Fruit fly (Drosophila melanogaster) whole organism, embryonic: ENCODE measurements around the gene CG7536.

ENCODE experiments used
- CG10267 ChIP-seq: fragments of 200-800 bp; sonication (Bioruptor generic); optimal IDR thresholded peaks from 2 replicates; lab custom pipeline; 2018; ENCODE audit warnings: missing biosample characterization, mild to moderate bottlenecking, missing genetic modification characterization, moderate library complexity
- CG10366 ChIP-seq: fragments of 200-800 bp; sonication (Bioruptor generic); IDR thresholded peaks from 2 replicates; pipeline ENCODE4 v1.3.6; 2022; ENCODE audit warnings: missing biosample characterization, missing genetic modification characterization
- CG14441 ChIP-seq: fragments of 200-800 bp; sonication (Bioruptor generic); IDR thresholded peaks from 2 replicates; pipeline ENCODE4 v1.3.6; 2022; ENCODE audit warnings: missing biosample characterization, missing genetic modification characterization
- CG15696 ChIP-seq: fragments of 200-800 bp; sonication (Bioruptor generic); optimal IDR thresholded peaks from 2 replicates; lab custom pipeline; 2019; ENCODE audit warnings: missing biosample characterization, mild to moderate bottlenecking, missing genetic modification characterization, moderate library complexity
- CG17361 ChIP-seq: fragments of 200-800 bp; sonication (Bioruptor generic); IDR thresholded peaks from 3 replicates; pipeline ENCODE4 v1.3.6; 2022; ENCODE audit warnings: missing biosample characterization, missing genetic modification characterization
- CG17568 ChIP-seq: fragments of 200-800 bp; sonication (Bioruptor generic); optimal IDR thresholded peaks from 2 replicates; lab custom pipeline; 2018; ENCODE audit warnings: missing biosample characterization, mild to moderate bottlenecking, missing genetic modification characterization, moderate library complexity
- CG17829 ChIP-seq: fragments of 200-800 bp; optimal IDR thresholded peaks from 2 replicates; lab custom pipeline; 2019; ENCODE audit warnings: missing biosample characterization, mild to moderate bottlenecking, missing genetic modification characterization, moderate library complexity
- CG1832 ChIP-seq: fragments of 200-800 bp; sonication (Bioruptor generic); optimal IDR thresholded peaks from 2 replicates; lab custom pipeline; 2017; ENCODE audit warnings: missing biosample characterization, mild to moderate bottlenecking, missing genetic modification characterization, inconsistent platforms
- CG2712 ChIP-seq: fragments of 200-800 bp; optimal IDR thresholded peaks from 3 replicates; lab custom pipeline; 2019; ENCODE audit warnings: missing biosample characterization, mild to moderate bottlenecking, missing genetic modification characterization, moderate library complexity
- CG3163 ChIP-seq: fragments of 200-800 bp; sonication (Bioruptor generic); optimal IDR thresholded peaks from 3 replicates; lab custom pipeline; 2016; ENCODE audit warnings: missing biosample characterization, missing genetic modification characterization
- CG32772 ChIP-seq: fragments of 200-800 bp; sonication (Bioruptor generic); IDR thresholded peaks from 2 replicates; pipeline ENCODE4 v1.3.6; 2022; ENCODE audit warnings: missing biosample characterization, missing genetic modification characterization
- CG33213 ChIP-seq: fragments of 200-800 bp; sonication (Bioruptor generic); optimal IDR thresholded peaks from 3 replicates; lab custom pipeline; 2016; ENCODE audit warnings: missing biosample characterization, missing genetic modification characterization
- CG4404 ChIP-seq: fragments of 200-800 bp; sonication (Bioruptor generic); IDR thresholded peaks from 2 replicates; pipeline ENCODE4 v1.3.6; 2022; ENCODE audit warnings: missing biosample characterization, missing genetic modification characterization
- CG4707 ChIP-seq: fragments of 200-800 bp; sonication (Bioruptor generic); optimal IDR thresholded peaks from 2 replicates; lab custom pipeline; 2018; ENCODE audit warnings: missing biosample characterization, mild to moderate bottlenecking, missing genetic modification characterization, moderate library complexity
- CG4820 ChIP-seq: fragments of 200-800 bp; sonication (Bioruptor generic); optimal IDR thresholded peaks from 3 replicates; lab custom pipeline; 2016; ENCODE audit warnings: missing biosample characterization, missing genetic modification characterization
- CG6272 ChIP-seq: fragments of 200-800 bp; sonication (Bioruptor generic); IDR thresholded peaks from 2 replicates; pipeline ENCODE4 v1.3.6; 2022; ENCODE audit warnings: missing biosample characterization, missing genetic modification characterization
- CG7271 ChIP-seq: fragments of 200-800 bp; sonication (Bioruptor generic); optimal IDR thresholded peaks from 2 replicates; lab custom pipeline; 2018; ENCODE audit warnings: missing biosample characterization, mild to moderate bottlenecking, missing genetic modification characterization, moderate library complexity
- CG8281 ChIP-seq: fragments of 200-800 bp; sonication (Bioruptor generic); optimal IDR thresholded peaks from 2 replicates; lab custom pipeline; 2018; ENCODE audit warnings: missing biosample characterization, mild to moderate bottlenecking, missing genetic modification characterization, moderate library complexity
- CG8478 ChIP-seq: fragments of >200 bp; optimal IDR thresholded peaks from 2 replicates; lab custom pipeline; 2018
- CG8924 ChIP-seq: fragments of 200-800 bp; optimal IDR thresholded peaks from 3 replicates; lab custom pipeline; 2019; ENCODE audit warnings: missing biosample characterization, mild to moderate bottlenecking, missing genetic modification characterization, moderate library complexity
- CG9215 ChIP-seq: fragments of 200-800 bp; sonication (Bioruptor generic); IDR thresholded peaks from 2 replicates; pipeline ENCODE4 v1.3.6; 2022; ENCODE audit warnings: missing biosample characterization, missing genetic modification characterization
- CG9817 ChIP-seq: fragments of 200-800 bp; sonication (Bioruptor generic); optimal IDR thresholded peaks from 2 replicates; lab custom pipeline; 2018; ENCODE audit warnings: missing biosample characterization, mild to moderate bottlenecking, missing genetic modification characterization, moderate library complexity
- Drgx ChIP-seq: fragments of 200-800 bp; sonication (Bioruptor generic); IDR thresholded peaks from 2 replicates; pipeline ENCODE4 v1.3.6; 2022; ENCODE audit warnings: missing biosample characterization, missing genetic modification characterization
- E2f2 ChIP-seq: fragments of 200-800 bp; sonication (Bioruptor generic); IDR thresholded peaks from 2 replicates; pipeline ENCODE4 v1.3.6; 2022; ENCODE audit warnings: missing biosample characterization, missing genetic modification characterization
- Gug ChIP-seq: fragments of 200-800 bp; sonication (Bioruptor generic); IDR thresholded peaks from 4 replicates; pipeline ENCODE4 v1.3.6; 2022; ENCODE audit warnings: missing biosample characterization, missing genetic modification characterization
- Hand ChIP-seq: fragments of 200-800 bp; sonication (Bioruptor generic); optimal IDR thresholded peaks from 2 replicates; lab custom pipeline; 2017; ENCODE audit warnings: mild to moderate bottlenecking, missing biosample characterization, missing genetic modification reagents, missing genetic modification characterization
- HmgZ ChIP-seq: fragments of 200-800 bp; sonication (Bioruptor generic); optimal IDR thresholded peaks from 2 replicates; lab custom pipeline; 2018; ENCODE audit warnings: missing biosample characterization, mild to moderate bottlenecking, missing genetic modification characterization
- Hmx ChIP-seq: fragments of 200-800 bp; sonication (Bioruptor generic); optimal IDR thresholded peaks from 2 replicates; lab custom pipeline; 2016; ENCODE audit warnings: missing biosample characterization, missing genetic modification characterization
- Mad ChIP-seq: fragments of 200-800 bp; sonication (Bioruptor generic); optimal IDR thresholded peaks from 2 replicates; lab custom pipeline; 2016; ENCODE audit warnings: missing biosample characterization, missing genetic modification characterization
- Meics ChIP-seq: fragments of 200-800 bp; sonication (Bioruptor generic); optimal IDR thresholded peaks from 2 replicates; lab custom pipeline; 2017; ENCODE audit warnings: missing biosample characterization, mild to moderate bottlenecking, missing genetic modification characterization
- NfI ChIP-seq: fragments of 200-800 bp; sonication (Bioruptor generic); optimal IDR thresholded peaks from 3 replicates; lab custom pipeline; 2018; ENCODE audit warnings: missing biosample characterization, mild to moderate bottlenecking, missing genetic modification characterization, moderate library complexity
- ap ChIP-seq: fragments of 200-800 bp; sonication (Bioruptor generic); IDR thresholded peaks from 2 replicates; pipeline ENCODE4 v1.3.6; 2022; ENCODE audit warnings: missing biosample characterization, missing genetic modification characterization
- chn ChIP-seq: fragments of 200-800 bp; sonication (Bioruptor generic); optimal IDR thresholded peaks from 2 replicates; lab custom pipeline; 2016; ENCODE audit warnings: missing biosample characterization, missing genetic modification characterization
- cwo ChIP-seq: fragments of 200-800 bp; sonication (Bioruptor generic); optimal IDR thresholded peaks from 3 replicates; lab custom pipeline; 2017; ENCODE audit warnings: missing biosample characterization, missing genetic modification characterization, mild to moderate bottlenecking, moderate library complexity, missing genetic modification reagents
- da ChIP-seq: fragments of 200-800 bp; sonication (Bioruptor generic); optimal IDR thresholded peaks from 2 replicates; lab custom pipeline; 2016; ENCODE audit warnings: missing biosample characterization, missing genetic modification characterization
- danr ChIP-seq: fragments of 200-800 bp; sonication (Bioruptor generic); IDR thresholded peaks from 2 replicates; pipeline ENCODE4 v1.3.6; 2022; ENCODE audit warnings: missing biosample characterization, missing genetic modification characterization
- exex ChIP-seq: fragments of 200-800 bp; sonication (Bioruptor generic); optimal IDR thresholded peaks from 4 replicates; lab custom pipeline; 2018; ENCODE audit warnings: missing biosample characterization, mild to moderate bottlenecking, missing genetic modification characterization, moderate library complexity
- fd3F ChIP-seq: fragments of 200-800 bp; sonication (Bioruptor generic); optimal IDR thresholded peaks from 2 replicates; lab custom pipeline; 2018; ENCODE audit warnings: missing biosample characterization, mild to moderate bottlenecking, missing genetic modification characterization, moderate library complexity
- fru ChIP-seq: fragments of >200 bp; optimal IDR thresholded peaks from 2 replicates; lab custom pipeline; 2017
- gem ChIP-seq: fragments of 200-800 bp; sonication (Bioruptor generic); optimal IDR thresholded peaks from 2 replicates; lab custom pipeline; 2019; ENCODE audit warnings: missing biosample characterization, mild to moderate bottlenecking, missing genetic modification characterization, moderate library complexity
- h ChIP-seq: fragments of >200 bp; optimal IDR thresholded peaks from 2 replicates; lab custom pipeline; 2017
- ken ChIP-seq: fragments of 200-800 bp; sonication (Bioruptor generic); IDR thresholded peaks from 3 replicates; pipeline ENCODE4 v1.3.6; 2022; ENCODE audit warnings: missing biosample characterization, missing genetic modification characterization
- lilli ChIP-seq: fragments of 200-800 bp; sonication (Bioruptor generic); optimal IDR thresholded peaks from 3 replicates; lab custom pipeline; 2016; ENCODE audit warnings: missing biosample characterization, missing genetic modification characterization
- mld ChIP-seq: fragments of 200-800 bp; sonication (Bioruptor generic); IDR thresholded peaks from 3 replicates; pipeline ENCODE4 v1.3.6; 2022; ENCODE audit warnings: missing biosample characterization, missing genetic modification characterization; ENCODE audit not compliant: partially characterized antibody
- org-1 ChIP-seq: fragments of 200-800 bp; sonication (Bioruptor generic); optimal IDR thresholded peaks from 2 replicates; lab custom pipeline; 2017; ENCODE audit warnings: missing biosample characterization, missing genetic modification characterization
- pnt ChIP-seq: fragments of 200-800 bp; sonication (Bioruptor generic); optimal IDR thresholded peaks from 3 replicates; lab custom pipeline; 2016; ENCODE audit warnings: missing biosample characterization, missing genetic modification characterization
- ro ChIP-seq: fragments of 200-800 bp; sonication (Bioruptor generic); IDR thresholded peaks from 2 replicates; pipeline ENCODE4 v1.3.6; 2022; ENCODE audit warnings: missing biosample characterization, missing genetic modification characterization
- scrt ChIP-seq: fragments of 200-800 bp; sonication (Bioruptor generic); optimal IDR thresholded peaks from 2 replicates; lab custom pipeline; 2018; ENCODE audit warnings: missing biosample characterization, mild to moderate bottlenecking, missing genetic modification characterization, moderate library complexity
- vnd ChIP-seq: fragments of 200-800 bp; sonication (Bioruptor generic); IDR thresholded peaks from 3 replicates; pipeline ENCODE4 v1.3.6; 2022; ENCODE audit warnings: missing biosample characterization, missing genetic modification characterization; ENCODE audit not compliant: partially characterized antibody
- wdn ChIP-seq: fragments of 200-800 bp; sonication (Bioruptor generic); IDR thresholded peaks from 2 replicates; pipeline ENCODE4 v1.3.6; 2022; ENCODE audit warnings: missing biosample characterization, missing genetic modification characterization
- wor ChIP-seq: fragments of 200-800 bp; sonication (Bioruptor generic); IDR thresholded peaks from 2 replicates; pipeline ENCODE4 v1.3.6; 2022; ENCODE audit warnings: missing biosample characterization, missing genetic modification characterization
- zen ChIP-seq: fragments of 200-800 bp; sonication (Bioruptor generic); optimal IDR thresholded peaks from 3 replicates; lab custom pipeline; 2018; ENCODE audit warnings: missing biosample characterization, mild to moderate bottlenecking, missing genetic modification characterization, moderate library complexity

The CG7536 gene

dm6 chrX:18092810-18093222 lies 4.5 kb upstream of the CG7536 start, which contains the start of gene RhoGAP16F (continued):
- TF ChIP-seq Gug (peak; percentile 83), wor (GFP tag; lab: Robert Waterston, UW) (peak; percentile 49; the same call in 1 of the 2 replicates), CG14441 (GFP tag; lab: Robert Waterston, UW) (peak; percentile 85), CG7271 (tag; lab: Kevin White, UChicago) (peak; percentile 71), Meics (peak; percentile 83), Hmx (GFP tag; lab: Kevin White, UChicago) (peak; percentile 54), cwo (GFP tag; lab: Kevin White, UChicago) (peak; percentile 73), CG4820 (GFP tag; lab: Kevin White, UChicago) (peak; percentile 79), CG8478 (lab: Kevin White, UChicago) (no peak), CG10267 (tag; lab: Kevin White, UChicago) (peak; percentile 97), CG4404 (GFP tag; lab: Robert Waterston, UW) (peak; percentile 88), E2f2 (GFP tag; lab: Robert Waterston, UW) (peak; percentile 83), CG3163 (GFP tag; lab: Kevin White, UChicago) (peak; percentile 52), ken (GFP tag; lab: Robert Waterston, UW) (peak; percentile 83; the same call in 2 of the 3 replicates), CG6272 (GFP tag; lab: Robert Waterston, UW) (peak; percentile 67), fd3F (peak; percentile 69), chn (GFP tag; lab: Kevin White, UChicago) (peak; percentile 84), gem (peak; percentile 92), h (no peak), CG33213 (GFP tag; lab: Kevin White, UChicago) (peak; percentile 59), scrt (GFP tag; lab: Kevin White, UChicago) (peak; percentile 92), da (GFP tag; lab: Kevin White, UChicago) (peak; percentile 9), CG32772 (GFP tag; lab: Robert Waterston, UW) (peak; percentile 85), Hand (GFP tag; lab: Kevin White, UChicago) (no peak), pnt (GFP tag; lab: Kevin White, UChicago) (peak; percentile 72), Mad (GFP tag; lab: Kevin White, UChicago) (peak; percentile 80), vnd (GFP tag; lab: Robert Waterston, UW) (no peak), zen (tag; lab: Kevin White, UChicago) (peak; percentile 83), exex (tag; lab: Kevin White, UChicago) (peak; percentile 57), org-1 (peak; percentile 56), CG8281 (peak; percentile 35), CG17568 (no peak), CG9817 (tag; lab: Kevin White, UChicago) (peak; percentile 79), lilli (peak; percentile 93), mld (GFP tag; lab: Robert Waterston, UW) (no peak), CG4707 (GFP tag; lab: Kevin White, UChicago) (peak; percentile 10), CG15696 (tag; lab: Kevin White, UChicago) (peak; percentile 78), ro (GFP tag; lab: Robert Waterston, UW) (peak; percentile 24; the same call in 1 of the 2 replicates), wdn (GFP tag; lab: Robert Waterston, UW) (peak; percentile 80), HmgZ (peak; percentile 87), fru (lab: Kevin White, UChicago) (no peak), CG10366 (GFP tag; lab: Robert Waterston, UW) (peak; percentile 84), ap (peak; percentile 60), CG2712 (peak; percentile 88), CG9215 (peak; percentile 79), CG17361 (GFP tag; lab: Robert Waterston, UW) (peak; percentile 90), danr (peak; percentile 67), CG8924 (tag; lab: Kevin White, UChicago) (peak; percentile 82), NfI (GFP tag; lab: Kevin White, UChicago) (peak; percentile 80), Drgx (GFP tag; lab: Robert Waterston, UW) (peak; percentile 63), CG17829 (peak; percentile 86), CG1832 (no peak)
